Worm (Caenorhabditis elegans): Measurements from ENCODE around the gene ZK1307.4.

The ZK1307.4 gene

DNA sequence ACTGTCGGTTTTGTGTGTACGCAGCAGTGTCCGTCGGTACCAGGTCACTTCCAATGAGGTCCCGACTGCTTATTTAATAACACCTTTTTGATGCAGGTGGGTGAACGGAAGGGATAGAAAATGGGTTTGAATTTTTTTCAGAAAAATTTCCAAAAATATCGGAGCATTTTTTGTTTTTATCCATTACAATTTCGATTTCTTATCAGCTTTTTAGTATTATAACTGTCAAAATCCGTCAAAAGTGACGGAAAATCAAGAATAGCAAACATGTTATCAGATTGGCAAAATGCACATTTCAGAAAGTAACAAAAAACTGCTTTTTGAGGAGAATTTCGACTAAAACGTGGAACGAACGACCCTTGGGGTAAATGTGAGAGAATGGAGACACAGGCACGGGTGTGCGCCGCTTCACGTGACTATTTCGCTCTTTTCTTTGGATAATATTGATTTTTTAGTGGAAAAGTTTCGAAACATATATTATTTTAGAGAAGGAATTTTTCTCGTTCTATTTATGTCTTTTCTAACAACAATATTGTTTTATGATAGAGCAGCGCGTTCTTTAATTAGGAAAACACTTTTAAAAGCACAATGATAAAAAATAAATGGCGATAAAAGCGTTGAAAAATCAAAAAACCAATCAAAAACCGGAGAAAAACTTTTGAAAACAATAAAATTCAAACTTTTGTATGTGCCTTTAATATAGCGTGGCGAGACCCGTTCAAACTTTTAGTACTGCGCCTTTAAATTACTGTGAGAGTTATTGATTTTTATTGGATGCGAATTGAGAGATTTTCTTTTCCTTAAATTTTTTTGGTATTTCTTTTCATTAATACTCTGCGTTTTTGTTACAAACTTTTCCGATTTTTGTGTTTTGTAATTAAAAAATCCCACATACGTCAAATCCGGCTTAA lies 4.4 kb downstream of the ZK1307.4 start, which contains the start of gene sqv-8 (continued):
- no peak for TF ChIP-seq C17E4.6 (GFP tag; IDR thresholded peaks at IDR 0.05)
- TF ChIP-seq T26A5.8 (tag; optimal IDR thresholded peaks at IDR 0.05): no peak
- peak; percentile 37 to 43 for TF ChIP-seq let-607 (tag; optimal IDR thresholded peaks at IDR 0.05)
- TF ChIP-seq madf-6 (GFP tag; IDR thresholded peaks at IDR 0.05): peak; percentile 97
- no peak for TF ChIP-seq F57C9.4 (tag; optimal IDR thresholded peaks at IDR 0.05)
- TF ChIP-seq lin-54 (GFP tag; optimal IDR thresholded peaks at IDR 0.05): peak; percentile 80
- no peak for TF ChIP-seq unc-130 (GFP tag; optimal IDR thresholded peaks at IDR 0.05)
- no peak for TF ChIP-seq B0035.1 (tag; optimal IDR thresholded peaks at IDR 0.05)
- no peak for TF ChIP-seq nhr-27 (tag; optimal IDR thresholded peaks at IDR 0.05)
- no peak for TF ChIP-seq pbrm-1 (GFP tag; IDR thresholded peaks at IDR 0.05)
- TF ChIP-seq unc-62 (GFP tag; optimal IDR thresholded peaks at IDR 0.05): peak; percentile 28

DNA sequence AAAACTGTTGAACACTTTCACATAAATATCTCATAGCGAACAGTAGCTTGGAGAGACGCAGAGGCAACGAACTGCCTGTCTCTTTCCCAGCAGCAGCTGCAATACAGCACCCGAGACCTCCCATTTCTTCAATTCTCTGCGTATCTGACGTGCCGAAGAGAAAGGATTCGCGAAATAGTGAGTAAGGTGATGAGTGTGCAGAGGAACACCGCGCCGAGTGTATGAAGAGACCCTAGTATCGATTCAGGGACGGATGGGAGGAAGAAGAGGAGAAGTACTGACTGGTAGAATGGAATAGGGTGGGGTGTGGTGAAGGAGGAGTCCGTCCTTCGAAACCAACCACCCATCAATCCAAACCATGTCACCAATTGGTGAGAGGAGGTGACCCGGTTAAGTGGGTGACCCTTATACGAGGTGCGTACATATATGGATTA lies 5.5 kb downstream of the ZK1307.4 start:
- TF ChIP-seq unc-62 (GFP tag; optimal IDR thresholded peaks at IDR 0.05): peak; percentile 7
- TF ChIP-seq C17E4.6 (GFP tag; IDR thresholded peaks at IDR 0.05): no peak
- peak; percentile 18 for TF ChIP-seq gei-17 (GFP tag; optimal IDR thresholded peaks at IDR 0.05)
- no peak for TF ChIP-seq mes-4 (tag; optimal IDR thresholded peaks at IDR 0.05)
- no peak for TF ChIP-seq tbx-9 (tag; optimal IDR thresholded peaks at IDR 0.05; ENCODE audit: borderline replicate concordance)
- TF ChIP-seq hmg-1.2 (GFP tag; IDR thresholded peaks at IDR 0.05): peak; percentile 78
- peak; percentile 60 for TF ChIP-seq mcd-1 (GFP tag; IDR thresholded peaks at IDR 0.05)
- no peak for TF ChIP-seq ztf-3 (GFP tag; optimal IDR thresholded peaks at IDR 0.05)
- TF ChIP-seq mxl-1 (tag; optimal IDR thresholded peaks at IDR 0.05): no peak
- TF ChIP-seq lin-40 (tag; optimal IDR thresholded peaks at IDR 0.05): peak; percentile 66
- peak; percentile 64; the same call in 1 of the 2 replicates for TF ChIP-seq nfyb-1 (GFP tag; IDR thresholded peaks at IDR 0.05)
- no peak for TF ChIP-seq cebp-1 (GFP tag; IDR thresholded peaks at IDR 0.05)
- TF ChIP-seq cebp-1 (tag; optimal IDR thresholded peaks at IDR 0.05): peak; percentile 64
- peak; percentile 45 for TF ChIP-seq chd-7 (tag; optimal IDR thresholded peaks at IDR 0.05)
- no peak for TF ChIP-seq dpff-1 (tag; optimal IDR thresholded peaks at IDR 0.05)
- no peak for TF ChIP-seq ztf-6 (GFP tag; IDR thresholded peaks at IDR 0.05)
- peak; percentile 91 for TF ChIP-seq zfh-2 (GFP tag; conservative IDR thresholded peaks at IDR 0.05)
- no peak for TF ChIP-seq him-1 (tag; optimal IDR thresholded peaks at IDR 0.05)
- TF ChIP-seq K12H6.12 (tag; optimal IDR thresholded peaks at IDR 0.05): peak; percentile 61
- TF ChIP-seq madf-8 (GFP tag; conservative IDR thresholded peaks at IDR 0.05): no peak
- peak; percentile 37 for TF ChIP-seq lin-54 (GFP tag; optimal IDR thresholded peaks at IDR 0.05)
- peak; percentile 46; the same call in 1 of the 2 replicates for TF ChIP-seq egrh-3 (GFP tag; IDR thresholded peaks at IDR 0.05)
- peak; percentile 70 for TF ChIP-seq ceh-27 (GFP tag; optimal IDR thresholded peaks at IDR 0.05)
- TF ChIP-seq T26A5.8 (tag; optimal IDR thresholded peaks at IDR 0.05): no peak
- peak; percentile 67 for TF ChIP-seq attf-5 (GFP tag; optimal IDR thresholded peaks at IDR 0.05)
- TF ChIP-seq rcor-1 (GFP tag; IDR thresholded peaks at IDR 0.05): peak; percentile 65; the same call in 1 of the 2 replicates
- peak; percentile 16; the same call in 1 of the 2 replicates for TF ChIP-seq B0336.3 (GFP tag; IDR thresholded peaks at IDR 0.05)
- TF ChIP-seq F55B11.4 (tag; optimal IDR thresholded peaks at IDR 0.05; ENCODE audit: borderline replicate concordance, insufficient read depth): no peak
- peak; percentile 41 for TF ChIP-seq nhr-80 (tag; optimal IDR thresholded peaks at IDR 0.05)
- TF ChIP-seq somi-1 (GFP tag; optimal IDR thresholded peaks at IDR 0.05): peak; percentile 48
- peak in 1 of 3 experiments; percentile 51 for TF ChIP-seq lin-35 (GFP tag; optimal IDR thresholded peaks at IDR 0.05)
- no peak for TF ChIP-seq ets-4 (GFP tag; optimal IDR thresholded peaks at IDR 0.05)
- no peak for TF ChIP-seq egl-18 (GFP tag; IDR thresholded peaks at IDR 0.05)
- no peak for TF ChIP-seq F10E7.11 (tag; optimal IDR thresholded peaks at IDR 0.05)
- 0 out of 2 replicates have a peak, but pooled peaks have one; percentile 31 for TF ChIP-seq sea-2 (GFP tag; IDR thresholded peaks at IDR 0.05)
- TF ChIP-seq tbp1 (GFP tag; optimal IDR thresholded peaks at IDR 0.05): no peak
- no peak for TF ChIP-seq madf-3 (GFP tag; IDR thresholded peaks at IDR 0.05)
- TF ChIP-seq dox-1 (GFP tag; IDR thresholded peaks at IDR 0.05): peak; percentile 58; the same call in 1 of the 2 replicates

Data from whole organism, young adult.